Fruit fly (Drosophila melanogaster) whole organism, prepupa: ENCODE results near the gene dop.

Source experiments
- CG11902 ChIP-seq: fragments of 200-800 bp; sonication (Bioruptor generic); optimal IDR thresholded peaks from 3 replicates; lab custom pipeline; 2016; ENCODE audit warnings: missing biosample characterization, missing genetic modification characterization
- CG6163 ChIP-seq: fragments of 200-800 bp; sonication (Bioruptor generic); IDR thresholded peaks from 3 replicates; pipeline ENCODE4 v1.3.6; 2022; ENCODE audit warnings: missing biosample characterization, missing genetic modification characterization
- CG6792 ChIP-seq: fragments of 200-800 bp; sonication (Bioruptor generic); optimal IDR thresholded peaks from 3 replicates; lab custom pipeline; 2016; ENCODE audit warnings: missing biosample characterization, missing genetic modification characterization
- CG8319 ChIP-seq: fragments of 200-800 bp; sonication (Bioruptor generic); optimal IDR thresholded peaks from 3 replicates; lab custom pipeline; 2016; ENCODE audit warnings: missing biosample characterization, missing genetic modification characterization
- cyc ChIP-seq: fragments of 200-800 bp; sonication (Bioruptor generic); optimal IDR thresholded peaks from 3 replicates; lab custom pipeline; 2016; ENCODE audit warnings: missing biosample characterization, missing genetic modification characterization
- dsx ChIP-seq: fragments of 200-800 bp; optimal IDR thresholded peaks from 3 replicates; lab custom pipeline; 2019; ENCODE audit warnings: missing biosample characterization, mild to moderate bottlenecking, missing genetic modification characterization, moderate library complexity; ENCODE audit not compliant: poor library complexity, severe bottlenecking
- lz ChIP-seq: fragments of 200-800 bp; sonication (Bioruptor generic); optimal IDR thresholded peaks from 3 replicates; lab custom pipeline; 2016; ENCODE audit warnings: missing biosample characterization, missing genetic modification characterization
- net ChIP-seq: fragments of 200-800 bp; sonication (Bioruptor generic); optimal IDR thresholded peaks from 3 replicates; lab custom pipeline; 2016; ENCODE audit warnings: missing biosample characterization, missing genetic modification characterization
- spab ChIP-seq: fragments of 200-800 bp; sonication (Bioruptor generic); optimal IDR thresholded peaks from 2 replicates; lab custom pipeline; 2017; ENCODE audit warnings: missing biosample characterization, mild to moderate bottlenecking, missing genetic modification characterization, missing genetic modification reagents

dm6 chr3L:15526712-15527111, 39.1 kb upstream of the dop start, which contains the start of gene CG33985:
- TF ChIP-seq CG11902 (GFP tag; lab: Kevin White, UChicago) (no peak), CG8319 (no peak), CG6792 (GFP tag; lab: Kevin White, UChicago) (no peak), CG6163 (no peak), lz (GFP tag; lab: Kevin White, UChicago) (no peak), net (GFP tag; lab: Kevin White, UChicago) (no peak), cyc (GFP tag; lab: Kevin White, UChicago) (no peak), spab (no peak), dsx (no peak)
